Worm (Caenorhabditis elegans) whole organism, mixed stage, embryonic: ENCODE results near the gene srh-17.

ENCODE experiments used
- flh-1 ChIP-seq: fragments of 200-800 bp; sonication (Bioruptor generic); optimal IDR thresholded peaks from 2 replicates; lab custom pipeline; 2018; ENCODE audit warnings: mild to moderate bottlenecking, missing genetic modification characterization, moderate library complexity, missing compliant biosample characterization
- ham-2 ChIP-seq: fragments of 200-800 bp; sonication (Bioruptor generic); optimal IDR thresholded peaks from 2 replicates; lab custom pipeline; 2018; ENCODE audit warnings: mild to moderate bottlenecking, missing genetic modification characterization, missing compliant biosample characterization
- lin-13 ChIP-seq: fragments of 150-350 bp; optimal IDR thresholded peaks from 2 replicates; lab custom pipeline; 2014; ENCODE audit warnings: missing biosample characterization, missing genetic modification characterization
- nhr-28 ChIP-seq: fragments of 150-350 bp; optimal IDR thresholded peaks from 2 replicates; lab custom pipeline; 2014; ENCODE audit warnings: missing biosample characterization, missing genetic modification characterization
- pha-4 ChIP-seq: fragments of 150-350 bp; optimal IDR thresholded peaks from 2 replicates; lab custom pipeline; 2018; ENCODE audit warnings: missing biosample characterization, missing genetic modification reagents, missing genetic modification characterization
- ztf-11 ChIP-seq: fragments of 150-350 bp; optimal IDR thresholded peaks from 2 replicates; lab custom pipeline; 2014; ENCODE audit warnings: missing biosample characterization, missing genetic modification characterization

- TF ChIP-seq ztf-11 (no peak), ham-2 (GFP tag; lab: Kevin White, UChicago) (no peak), flh-1 (GFP tag; lab: Kevin White, UChicago) (no peak), lin-13 (tag; lab: Kevin White, UChicago) (no peak), nhr-28 (tag; lab: Kevin White, UChicago) (no peak), pha-4 (tag; lab: Kevin White, UChicago) (no peak)
Measured at ce11 chrV:14680014-14680413, 18.9 kb downstream of the srh-17 start, which contains the start of gene C47E8.3.
